Fruit fly (Drosophila melanogaster) Kc167 (cell line): Measurements from ENCODE around the gene Fst.

Source experiments
- Sin3A ChIP-seq: fragments of >200 bp; optimal IDR thresholded peaks from 2 replicates; lab custom pipeline; 2018; ENCODE audit warnings: missing external identifiers
- h ChIP-seq: fragments of >200 bp; optimal IDR thresholded peaks from 3 replicates; lab custom pipeline; 2018; ENCODE audit warnings: missing external identifiers
- insv ChIP-seq: fragments of >200 bp; optimal IDR thresholded peaks from 3 replicates; lab custom pipeline; 2018; ENCODE audit warnings: missing external identifiers
- psq ChIP-seq: fragments of >200 bp; optimal IDR thresholded peaks from 2 replicates; lab custom pipeline; 2017; ENCODE audit warnings: missing external identifiers
- ttk ChIP-seq: sonication (Bioruptor generic); optimal IDR thresholded peaks from 2 replicates; lab custom pipeline; 2017; ENCODE audit warnings: missing external identifiers

DNA sequence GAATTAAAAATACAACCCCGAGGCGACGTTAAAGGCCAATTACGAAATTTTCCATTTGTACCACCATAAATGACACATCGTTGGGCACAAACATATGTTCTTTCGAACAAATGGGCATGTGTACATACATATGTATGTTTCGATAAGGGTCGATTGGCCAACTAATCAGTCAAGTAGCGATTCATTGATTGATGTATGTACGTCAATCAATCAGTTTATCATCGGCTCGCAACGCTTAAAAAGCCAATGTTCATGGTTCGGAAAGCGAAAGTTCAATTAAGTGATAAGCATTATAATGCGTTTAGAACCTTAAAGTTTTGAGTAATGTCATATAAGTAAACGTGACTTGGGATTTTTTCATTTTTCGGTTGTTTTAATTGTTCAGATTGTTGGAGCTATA is 1.3 kb downstream of the Fst start:
- TF ChIP-seq h (lab: Kevin White, UChicago) (no peak), insv (lab: Kevin White, UChicago) (no peak), psq (no peak), Sin3A (no peak), ttk (no peak)
